Fruit fly (Drosophila melanogaster) whole organism, embryonic: Measurements from ENCODE around the gene Fie.

Experiments
- Aef1 ChIP-seq: fragments of 200-800 bp; sonication (Bioruptor generic); IDR thresholded peaks from 3 replicates; pipeline ENCODE4 v1.3.6; 2022; ENCODE audit warnings: missing biosample characterization, missing genetic modification characterization
- Bgb ChIP-seq: fragments of 200-800 bp; sonication (Bioruptor generic); IDR thresholded peaks from 2 replicates; pipeline ENCODE4 v1.3.6; 2022; ENCODE audit warnings: missing biosample characterization, missing genetic modification characterization; ENCODE audit not compliant: partially characterized antibody
- CG10147 ChIP-seq: fragments of 200-800 bp; sonication (Bioruptor generic); optimal IDR thresholded peaks from 2 replicates; lab custom pipeline; 2019; ENCODE audit warnings: missing biosample characterization, mild to moderate bottlenecking, missing genetic modification characterization, moderate library complexity
- CG1024 ChIP-seq: fragments of 200-800 bp; sonication (Bioruptor generic); IDR thresholded peaks from 2 replicates; pipeline ENCODE4 v1.3.6; 2022; ENCODE audit warnings: missing biosample characterization, missing genetic modification characterization
- CG10274 ChIP-seq: fragments of 200-800 bp; sonication (Bioruptor generic); optimal IDR thresholded peaks from 3 replicates; lab custom pipeline; 2017; ENCODE audit warnings: missing biosample characterization, mild to moderate bottlenecking, missing genetic modification characterization
- CG11247 ChIP-seq: fragments of 200-800 bp; sonication (Bioruptor generic); IDR thresholded peaks from 2 replicates; pipeline ENCODE4 v1.3.6; 2022; ENCODE audit warnings: missing biosample characterization, missing genetic modification characterization
- CG13624 ChIP-seq: fragments of 200-800 bp; sonication (Bioruptor generic); optimal IDR thresholded peaks from 2 replicates; lab custom pipeline; 2016; ENCODE audit warnings: missing biosample characterization, missing genetic modification characterization
- CG17328 ChIP-seq: fragments of 200-800 bp; sonication (Bioruptor generic); IDR thresholded peaks from 2 replicates; pipeline ENCODE4 v1.3.6; 2022; ENCODE audit warnings: missing biosample characterization, missing genetic modification characterization
- CG17361 ChIP-seq: fragments of 200-800 bp; sonication (Bioruptor generic); IDR thresholded peaks from 3 replicates; pipeline ENCODE4 v1.3.6; 2022; ENCODE audit warnings: missing biosample characterization, missing genetic modification characterization
- CG2116 ChIP-seq: fragments of 200-800 bp; sonication (Bioruptor generic); optimal IDR thresholded peaks from 3 replicates; lab custom pipeline; 2018; ENCODE audit warnings: missing biosample characterization, mild to moderate bottlenecking, missing genetic modification characterization
- CG2129 ChIP-seq: fragments of 200-800 bp; sonication (Bioruptor generic); IDR thresholded peaks from 2 replicates; pipeline ENCODE4 v1.3.6; 2022; ENCODE audit warnings: missing biosample characterization, missing genetic modification characterization; ENCODE audit not compliant: partially characterized antibody
- CG2202 ChIP-seq: fragments of 200-800 bp; sonication (Bioruptor generic); optimal IDR thresholded peaks from 2 replicates; lab custom pipeline; 2018; ENCODE audit warnings: missing biosample characterization, mild to moderate bottlenecking, missing genetic modification characterization
- CG2712 ChIP-seq: fragments of 200-800 bp; optimal IDR thresholded peaks from 3 replicates; lab custom pipeline; 2019; ENCODE audit warnings: missing biosample characterization, mild to moderate bottlenecking, missing genetic modification characterization, moderate library complexity
- CG31388 ChIP-seq: fragments of 200-800 bp; sonication (Bioruptor generic); optimal IDR thresholded peaks from 2 replicates; lab custom pipeline; 2016; ENCODE audit warnings: missing biosample characterization, missing genetic modification characterization
- CG3163 ChIP-seq: fragments of 200-800 bp; sonication (Bioruptor generic); optimal IDR thresholded peaks from 3 replicates; lab custom pipeline; 2016; ENCODE audit warnings: missing biosample characterization, missing genetic modification characterization
- CG4282 ChIP-seq: fragments of 200-800 bp; sonication (Bioruptor generic); optimal IDR thresholded peaks from 2 replicates; lab custom pipeline; 2016; ENCODE audit warnings: missing biosample characterization, missing genetic modification characterization
- CG6791 ChIP-seq: fragments of 200-800 bp; sonication (Bioruptor generic); IDR thresholded peaks from 3 replicates; pipeline ENCODE4 v1.3.6; 2022; ENCODE audit warnings: missing biosample characterization, missing genetic modification characterization; ENCODE audit not compliant: partially characterized antibody
- CG6813 ChIP-seq: fragments of 200-800 bp; sonication (Bioruptor generic); optimal IDR thresholded peaks from 2 replicates; lab custom pipeline; 2017; ENCODE audit warnings: missing biosample characterization, missing genetic modification characterization, mild to moderate bottlenecking, moderate library complexity, missing genetic modification reagents
- CG7372 ChIP-seq: fragments of 200-800 bp; sonication (Bioruptor generic); IDR thresholded peaks from 2 replicates; pipeline ENCODE4 v1.3.6; 2022; ENCODE audit warnings: missing biosample characterization, missing genetic modification characterization
- CG9609 ChIP-seq: fragments of 200-800 bp; sonication (Bioruptor generic); optimal IDR thresholded peaks from 3 replicates; lab custom pipeline; 2016; ENCODE audit warnings: missing biosample characterization, missing genetic modification characterization
- CG9727 ChIP-seq: fragments of 200-800 bp; sonication (Bioruptor generic); optimal IDR thresholded peaks from 3 replicates; lab custom pipeline; 2017; ENCODE audit warnings: missing biosample characterization, mild to moderate bottlenecking, missing genetic modification characterization
- CHES-1-like ChIP-seq: fragments of 200-800 bp; sonication (Bioruptor generic); optimal IDR thresholded peaks from 2 replicates; lab custom pipeline; 2016; ENCODE audit warnings: missing biosample characterization, missing genetic modification characterization
- CrebB ChIP-seq: fragments of 200-800 bp; sonication (Bioruptor generic); optimal IDR thresholded peaks from 3 replicates; lab custom pipeline; 2018; ENCODE audit warnings: missing biosample characterization, mild to moderate bottlenecking, missing genetic modification characterization
- Doc2 ChIP-seq: fragments of 200-800 bp; sonication (Bioruptor generic); IDR thresholded peaks from 2 replicates; pipeline ENCODE4 v1.3.6; 2022; ENCODE audit warnings: missing biosample characterization, missing genetic modification characterization
- Drgx ChIP-seq: fragments of 200-800 bp; sonication (Bioruptor generic); IDR thresholded peaks from 2 replicates; pipeline ENCODE4 v1.3.6; 2022; ENCODE audit warnings: missing biosample characterization, missing genetic modification characterization
- Elba2 ChIP-seq: fragments of 200-800 bp; sonication (Bioruptor generic); optimal IDR thresholded peaks from 3 replicates; lab custom pipeline; 2016; ENCODE audit warnings: missing biosample characterization, missing genetic modification characterization
- Ets65A ChIP-seq: fragments of 200-800 bp; sonication (Bioruptor generic); peaks from one replicate; lab custom pipeline; 2016; ENCODE audit warnings: missing biosample characterization, missing genetic modification characterization
- H15 ChIP-seq: fragments of 200-800 bp; sonication (Bioruptor generic); IDR thresholded peaks from 3 replicates; pipeline ENCODE4 v1.3.6; 2022; ENCODE audit warnings: missing biosample characterization, missing genetic modification characterization
- Mrtf ChIP-seq: fragments of 200-800 bp; sonication (Bioruptor generic); IDR thresholded peaks from 3 replicates; pipeline ENCODE4 v1.3.6; 2022; ENCODE audit warnings: missing biosample characterization, missing genetic modification characterization
- NC2β ChIP-seq: fragments of 200-800 bp; sonication (Bioruptor generic); optimal IDR thresholded peaks from 2 replicates; lab custom pipeline; 2016; ENCODE audit warnings: missing biosample characterization, missing genetic modification characterization
- Sox102F ChIP-seq: fragments of 200-800 bp; sonication (Bioruptor generic); optimal IDR thresholded peaks from 2 replicates; lab custom pipeline; 2018; ENCODE audit warnings: missing biosample characterization, mild to moderate bottlenecking, missing genetic modification characterization, moderate library complexity
- Sry-δ ChIP-seq: fragments of 200-800 bp; sonication (Bioruptor generic); optimal IDR thresholded peaks from 2 replicates; lab custom pipeline; 2016; ENCODE audit warnings: missing biosample characterization, missing genetic modification characterization
- bowl ChIP-seq: fragments of 200-800 bp; sonication (Bioruptor generic); IDR thresholded peaks from 2 replicates; pipeline ENCODE4 v1.3.6; 2022; ENCODE audit warnings: missing biosample characterization, missing genetic modification characterization
- croc ChIP-seq: fragments of 200-800 bp; sonication (Bioruptor generic); conservative IDR thresholded peaks from 3 replicates; pipeline ENCODE4 v1.3.6; 2022; ENCODE audit warnings: missing biosample characterization, missing genetic modification characterization
- dmrt99B ChIP-seq: fragments of 200-800 bp; sonication (Bioruptor generic); optimal IDR thresholded peaks from 2 replicates; lab custom pipeline; 2018; ENCODE audit warnings: missing biosample characterization, mild to moderate bottlenecking, missing genetic modification characterization, moderate library complexity
- emc ChIP-seq: fragments of 200-800 bp; sonication (Bioruptor generic); optimal IDR thresholded peaks from 2 replicates; lab custom pipeline; 2016; ENCODE audit warnings: missing biosample characterization, missing genetic modification characterization
- gsb ChIP-seq: fragments of 200-800 bp; sonication (Bioruptor generic); IDR thresholded peaks from 2 replicates; pipeline ENCODE4 v1.3.6; 2022; ENCODE audit warnings: missing biosample characterization, missing genetic modification characterization
- ind ChIP-seq: fragments of 200-800 bp; sonication (Bioruptor generic); optimal IDR thresholded peaks from 3 replicates; lab custom pipeline; 2016; ENCODE audit warnings: missing biosample characterization, missing genetic modification characterization
- lmd ChIP-seq: fragments of 200-800 bp; sonication (Bioruptor generic); IDR thresholded peaks from 2 replicates; pipeline ENCODE4 v1.3.6; 2022; ENCODE audit warnings: missing biosample characterization, missing genetic modification characterization
- mld ChIP-seq: fragments of 200-800 bp; sonication (Bioruptor generic); IDR thresholded peaks from 3 replicates; pipeline ENCODE4 v1.3.6; 2022; ENCODE audit warnings: missing biosample characterization, missing genetic modification characterization; ENCODE audit not compliant: partially characterized antibody
- otp ChIP-seq: fragments of 200-800 bp; sonication (Bioruptor generic); IDR thresholded peaks from 3 replicates; pipeline ENCODE4, ENCODE4 v1.3.6; 2022; ENCODE audit warnings: missing biosample characterization, missing genetic modification characterization
- prd ChIP-seq, 3 experiments: fragments of >200 bp in 2 of 3; fragments of 200-800 bp in 1 of 3; sonication (Bioruptor generic) in 1 of 3; optimal IDR thresholded peaks in 2 of 3; IDR thresholded peaks in 1 of 3; 2 replicates in 2 of 3; 3 replicates in 1 of 3; pipeline versions ENCODE4 v1.3.6 to Lab custom; 2017 to 2022; ENCODE audit warnings: missing biosample characterization in 1 of 3, missing genetic modification characterization in 1 of 3
- sc ChIP-seq, 3 experiments: fragments of >200 bp in 2 of 3; fragments of 200-800 bp in 1 of 3; sonication (Bioruptor generic) in 1 of 3; optimal IDR thresholded peaks; 2 replicates in 2 of 3; 3 replicates in 1 of 3; lab custom pipeline; 2017; ENCODE audit warnings: mild to moderate bottlenecking in 1 of 3, missing biosample characterization in 1 of 3, missing genetic modification characterization in 1 of 3, missing genetic modification reagents in 1 of 3
- slbo ChIP-seq: fragments of 200-800 bp; sonication (Bioruptor generic); IDR thresholded peaks from 2 replicates; pipeline ENCODE4 v1.3.6; 2022; ENCODE audit warnings: missing biosample characterization, missing genetic modification characterization
- slou ChIP-seq: fragments of 200-800 bp; sonication (Bioruptor generic); optimal IDR thresholded peaks from 3 replicates; lab custom pipeline; 2016; ENCODE audit warnings: missing biosample characterization, missing genetic modification characterization
- sob ChIP-seq: fragments of 200-800 bp; sonication (Bioruptor generic); IDR thresholded peaks from 2 replicates; pipeline ENCODE4 v1.3.6; 2022; ENCODE audit warnings: missing biosample characterization, missing genetic modification characterization
- sug ChIP-seq: fragments of 200-800 bp; optimal IDR thresholded peaks from 2 replicates; lab custom pipeline; 2019; ENCODE audit warnings: missing biosample characterization, mild to moderate bottlenecking, missing genetic modification characterization, moderate library complexity
- tx ChIP-seq: fragments of 200-800 bp; sonication (Bioruptor generic); optimal IDR thresholded peaks from 2 replicates; lab custom pipeline; 2016; ENCODE audit warnings: missing biosample characterization, missing genetic modification characterization

Gene Fie

DNA sequence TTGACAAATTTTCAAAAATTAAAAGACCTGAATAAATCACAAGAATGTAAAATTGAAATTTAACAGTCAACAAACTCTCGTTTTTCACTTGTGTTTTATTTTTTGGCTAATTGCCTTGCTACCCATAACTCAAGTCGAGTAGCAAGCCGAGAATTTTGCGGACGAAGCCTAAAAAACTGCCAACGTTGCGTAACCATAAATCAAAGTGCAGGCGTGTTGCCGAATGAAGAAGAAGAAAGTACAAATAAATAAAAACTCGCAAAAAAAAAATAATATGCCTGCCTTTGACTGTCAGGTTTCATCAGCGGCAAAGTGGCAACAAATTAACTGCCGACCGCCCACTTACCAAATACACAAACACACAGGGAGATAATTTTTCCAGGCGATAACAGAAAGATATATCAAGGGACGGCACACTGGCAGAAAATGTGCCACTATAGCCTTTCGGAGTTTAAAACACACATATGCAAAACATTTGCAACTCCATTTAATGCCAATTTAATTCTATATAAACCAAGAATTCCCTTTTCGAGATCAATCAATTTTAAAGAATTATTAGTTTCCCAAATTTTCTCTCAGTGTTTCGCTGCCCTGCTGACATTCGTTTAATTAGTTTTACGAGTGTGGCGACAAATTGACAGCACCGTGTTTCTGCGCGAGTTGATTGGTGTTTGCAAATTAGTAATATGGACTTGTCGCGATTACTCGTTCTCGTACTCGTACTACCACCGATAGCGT lies 36.0 kb downstream of the Fie start (continued):
- TF ChIP-seq Mrtf (GFP tag; lab: Robert Waterston, UW) = peak; percentile 78
- no peak for TF ChIP-seq Bgb (GFP tag; lab: Robert Waterston, UW)
- TF ChIP-seq Ets65A (GFP tag; lab: Kevin White, UChicago) = peak; percentile 99
- peak; percentile 86 for TF ChIP-seq sug
- peak; percentile 77 for TF ChIP-seq CG6813 (GFP tag; lab: Kevin White, UChicago)
- peak; percentile 77; the same call in 2 of the 3 replicates for TF ChIP-seq otp (GFP tag; lab: Robert Waterston, UW)
- peak; percentile 43 for TF ChIP-seq Sry-δ (GFP tag; lab: Kevin White, UChicago)
- TF ChIP-seq slbo = peak; percentile 97
- peak; percentile 68 for TF ChIP-seq CG2712 (tag; lab: Kevin White, UChicago)
- TF ChIP-seq CG10274 = peak; percentile 65
- TF ChIP-seq CG9727 (GFP tag; lab: Kevin White, UChicago) = peak; percentile 88
- TF ChIP-seq CG1024 = peak; percentile 40; the same call in 1 of the 2 replicates
- TF ChIP-seq CG6791 (GFP tag; lab: Robert Waterston, UW) = no peak
- peak; percentile 50; the same call in 1 of the 2 replicates for TF ChIP-seq Doc2 (GFP tag; lab: Robert Waterston, UW)
- TF ChIP-seq CG17361 (GFP tag; lab: Robert Waterston, UW) = peak; percentile 70; the same call in 2 of the 3 replicates
- peak; percentile 88 for TF ChIP-seq lmd (GFP tag; lab: Robert Waterston, UW)
- no peak for TF ChIP-seq prd (optimal IDR thresholded peaks at IDR 0.05; lab: Kevin White, UChicago)
- TF ChIP-seq prd (GFP tag; IDR thresholded peaks at IDR 0.05; lab: Robert Waterston, UW) = peak; percentile 89
- peak; percentile 85 for TF ChIP-seq CrebB
- TF ChIP-seq CG9609 (GFP tag; lab: Kevin White, UChicago) = peak; percentile 86
- TF ChIP-seq CG31388 = peak; percentile 35
- peak; percentile 74 for TF ChIP-seq NC2β
- TF ChIP-seq CG3163 (GFP tag; lab: Kevin White, UChicago) = peak; percentile 67
- TF ChIP-seq bowl = peak; percentile 83
- peak; percentile 87 for TF ChIP-seq Sox102F (GFP tag; lab: Kevin White, UChicago)
- TF ChIP-seq Drgx = peak; percentile 69
- TF ChIP-seq CG4282 (GFP tag; lab: Kevin White, UChicago) = peak; percentile 72
- TF ChIP-seq CG13624 (GFP tag; lab: Kevin White, UChicago) = peak; percentile 95
- no peak for TF ChIP-seq sc (optimal IDR thresholded peaks at IDR 0.05; lab: Kevin White, UChicago)
- peak; percentile 26 for TF ChIP-seq sc (GFP tag; optimal IDR thresholded peaks at IDR 0.05; lab: Kevin White, UChicago)
- TF ChIP-seq CG2129 (GFP tag; lab: Robert Waterston, UW) = no peak
- no peak for TF ChIP-seq mld (GFP tag; lab: Robert Waterston, UW)
- TF ChIP-seq sob (GFP tag; lab: Robert Waterston, UW) = peak; percentile 93
- peak; percentile 45 for TF ChIP-seq CG2116 (GFP tag; lab: Kevin White, UChicago)
- peak; percentile 83 for TF ChIP-seq CG11247
- peak; percentile 27; the same call in 1 of the 3 replicates for TF ChIP-seq croc (GFP tag; lab: Robert Waterston, UW)
- peak; percentile 5 for TF ChIP-seq CG2202 (tag; lab: Kevin White, UChicago)
- TF ChIP-seq CG7372 (GFP tag; lab: Robert Waterston, UW) = peak; percentile 83
- TF ChIP-seq ind = peak; percentile 87
- TF ChIP-seq Elba2 (GFP tag; lab: Kevin White, UChicago) = no peak
- peak; percentile 84 for TF ChIP-seq CG17328
- peak; percentile 83 for TF ChIP-seq CG10147 (GFP tag; lab: Kevin White, UChicago)
- peak; percentile 85 for TF ChIP-seq dmrt99B (tag; lab: Kevin White, UChicago)
- peak; percentile 87 for TF ChIP-seq tx (GFP tag; lab: Kevin White, UChicago)
- TF ChIP-seq H15 (GFP tag; lab: Robert Waterston, UW) = peak; percentile 76; the same call in 2 of the 3 replicates
- peak; percentile 61 for TF ChIP-seq slou (GFP tag; lab: Kevin White, UChicago)
- TF ChIP-seq emc (GFP tag; lab: Kevin White, UChicago) = peak; percentile 87
- peak; percentile 90 for TF ChIP-seq CHES-1-like (GFP tag; lab: Kevin White, UChicago)
- TF ChIP-seq gsb (GFP tag; lab: Robert Waterston, UW) = peak; percentile 81
- peak; percentile 87 for TF ChIP-seq Aef1 (GFP tag; lab: Robert Waterston, UW)
